Fruit fly (Drosophila melanogaster) whole organism, pupa: Measurements from ENCODE around the gene TAF1B.

Experiments used
- CG10348 ChIP-seq: fragments of 200-800 bp; sonication (Bioruptor generic); IDR thresholded peaks from 2 replicates; pipeline ENCODE4 v1.3.6; 2022; ENCODE audit warnings: missing biosample characterization, missing genetic modification characterization
- CG12605 ChIP-seq: fragments of 200-800 bp; sonication (Bioruptor generic); IDR thresholded peaks from 2 replicates; pipeline ENCODE4 v1.3.6; 2022; ENCODE audit warnings: missing biosample characterization, missing genetic modification characterization
- CG13204 ChIP-seq: fragments of 200-800 bp; sonication (Bioruptor generic); optimal IDR thresholded peaks from 2 replicates; lab custom pipeline; 2018; ENCODE audit warnings: missing biosample characterization, mild to moderate bottlenecking, missing genetic modification characterization, moderate library complexity
- CG14655 ChIP-seq: fragments of 200-800 bp; sonication (Bioruptor generic); optimal IDR thresholded peaks from 3 replicates; lab custom pipeline; 2017; ENCODE audit warnings: mild to moderate bottlenecking, missing biosample characterization, missing genetic modification reagents, missing genetic modification characterization
- CG17806 ChIP-seq: fragments of 200-800 bp; sonication (Bioruptor generic); optimal IDR thresholded peaks from 2 replicates; lab custom pipeline; 2018; ENCODE audit warnings: missing biosample characterization, mild to moderate bottlenecking, missing genetic modification characterization, moderate library complexity
- CG34367 ChIP-seq: fragments of 200-800 bp; sonication (Bioruptor generic); optimal IDR thresholded peaks from 2 replicates; lab custom pipeline; 2018; ENCODE audit warnings: missing biosample characterization, mild to moderate bottlenecking, missing genetic modification characterization
- CG4496 ChIP-seq: fragments of 200-800 bp; sonication (Bioruptor generic); IDR thresholded peaks from 3 replicates; pipeline ENCODE4 v1.3.6; 2022; ENCODE audit warnings: missing biosample characterization, missing genetic modification characterization
- CG8301 ChIP-seq: fragments of 200-800 bp; sonication (Bioruptor generic); optimal IDR thresholded peaks from 2 replicates; lab custom pipeline; 2018; ENCODE audit warnings: missing biosample characterization, mild to moderate bottlenecking, missing genetic modification characterization
- D1 ChIP-seq: fragments of 200-800 bp; sonication (Bioruptor generic); optimal IDR thresholded peaks from 2 replicates; lab custom pipeline; 2018; ENCODE audit warnings: missing biosample characterization, mild to moderate bottlenecking, missing genetic modification characterization, moderate library complexity
- EcR ChIP-seq: fragments of 200-800 bp; sonication (Bioruptor generic); optimal IDR thresholded peaks from 3 replicates; lab custom pipeline; 2019; ENCODE audit warnings: missing biosample characterization, missing genetic modification characterization, mild to moderate bottlenecking, moderate library complexity, missing genetic modification reagents
- Ets98B ChIP-seq: fragments of 200-800 bp; sonication (Bioruptor generic); IDR thresholded peaks from 2 replicates; pipeline ENCODE4 v1.3.6; 2022; ENCODE audit warnings: missing biosample characterization, missing genetic modification characterization
- Pif1A ChIP-seq: fragments of 200-800 bp; sonication (Bioruptor generic); optimal IDR thresholded peaks from 3 replicates; lab custom pipeline; 2016; ENCODE audit warnings: missing biosample characterization, missing genetic modification characterization
- Pif1B ChIP-seq: fragments of 200-800 bp; sonication (Bioruptor generic); optimal IDR thresholded peaks from 3 replicates; lab custom pipeline; 2016; ENCODE audit warnings: missing biosample characterization, missing genetic modification characterization
- fd96Ca ChIP-seq: fragments of 200-800 bp; sonication (Bioruptor generic); IDR thresholded peaks from 3 replicates; pipeline ENCODE4 v1.3.6; 2022; ENCODE audit warnings: missing biosample characterization, missing genetic modification characterization

dm6 chr3R:10132906-10133416 is 11.0 kb downstream of the TAF1B start:
- TF ChIP-seq fd96Ca (no peak), CG13204 (GFP tag; lab: Kevin White, UChicago) (peak; percentile 76), CG14655 (peak; percentile 21), CG17806 (tag; lab: Kevin White, UChicago) (peak; percentile 20), CG34367 (tag; lab: Kevin White, UChicago) (no peak), Ets98B (GFP tag; lab: Robert Waterston, UW) (no peak), CG12605 (no peak), D1 (tag; lab: Kevin White, UChicago) (no peak), Pif1B (peak; percentile 1), CG4496 (no peak), CG8301 (tag; lab: Kevin White, UChicago) (peak; percentile 15), EcR (GFP tag; lab: Kevin White, UChicago) (peak; percentile 31), Pif1A (peak; percentile 12), CG10348 (GFP tag; lab: Robert Waterston, UW) (no peak)
